Fruit fly (Drosophila melanogaster): ENCODE results near the gene Nrg.

Gene Nrg

DNA sequence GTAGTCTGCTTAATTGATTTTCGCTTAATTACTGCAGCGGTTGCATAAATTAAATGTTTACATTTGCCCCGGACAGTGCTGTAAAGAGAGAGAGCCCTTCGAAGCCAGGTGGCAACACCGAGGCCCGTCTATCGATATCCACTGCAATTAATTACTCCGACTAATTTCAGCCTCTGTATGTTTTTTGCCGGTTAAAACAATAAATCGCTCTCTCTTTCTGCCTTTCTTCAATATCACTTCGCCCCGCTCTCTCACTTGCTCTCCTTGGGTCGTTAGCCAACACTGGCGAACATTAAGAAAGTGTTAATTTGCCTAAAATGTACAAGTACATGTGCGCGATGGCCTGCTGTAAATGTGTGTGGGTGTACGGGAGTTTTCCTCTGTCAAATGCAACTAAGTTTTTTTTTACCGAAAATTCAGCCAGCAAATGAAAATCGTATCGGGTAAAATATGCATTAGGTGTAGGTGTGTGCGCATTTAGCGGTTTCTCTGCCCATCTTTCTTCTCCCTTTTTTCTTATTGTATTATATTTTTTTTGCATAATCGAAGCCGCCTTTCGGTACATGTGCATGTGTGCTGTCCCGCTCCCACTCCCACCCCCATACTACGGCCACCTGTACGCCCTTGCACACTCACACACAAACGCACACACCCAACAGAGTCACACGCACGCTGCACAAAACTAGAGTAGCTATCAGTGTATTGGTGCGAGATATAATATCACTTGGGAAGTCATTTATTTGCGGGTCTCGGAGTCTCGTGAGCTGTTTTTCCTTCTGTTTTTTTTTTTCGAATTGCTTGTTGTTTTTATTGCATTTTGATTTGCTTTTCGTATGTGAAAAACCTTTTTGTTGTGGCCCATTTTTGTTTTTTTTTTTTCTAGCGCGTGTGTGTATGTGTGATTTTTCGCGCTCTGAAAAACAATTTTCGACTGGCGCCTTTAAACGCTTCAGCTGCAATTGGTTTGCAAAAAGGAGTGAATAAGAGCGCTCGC lies 44.5 kb downstream of the Nrg start (continued):
- TF ChIP-seq grn (GFP tag; optimal IDR thresholded peaks at IDR 0.05) (no peak), shn (GFP tag; optimal IDR thresholded peaks at IDR 0.05) (peak; percentile 25), Dll (GFP tag; IDR thresholded peaks at IDR 0.05; ENCODE audit: partially characterized antibody) (peak; percentile 46; the same call in 2 of the 4 replicates), CG2120 (GFP tag; optimal IDR thresholded peaks at IDR 0.05) (peak; percentile 20), CG12942 (GFP tag; optimal IDR thresholded peaks at IDR 0.05) (peak; percentile 7), CG3281 (GFP tag; optimal IDR thresholded peaks at IDR 0.05) (no peak), lilli (GFP tag; optimal IDR thresholded peaks at IDR 0.05) (peak; percentile 29), onecut (GFP tag; IDR thresholded peaks at IDR 0.05) (peak; percentile 14; the same call in 1 of the 2 replicates), sqz (GFP tag; optimal IDR thresholded peaks at IDR 0.05) (peak; percentile 24), CG11695 (GFP tag; IDR thresholded peaks at IDR 0.05) (no peak), CG10209 (GFP tag; optimal IDR thresholded peaks at IDR 0.05) (peak; percentile 20), usp (GFP tag; optimal IDR thresholded peaks at IDR 0.05) (no peak), HLHmδ (GFP tag; optimal IDR thresholded peaks at IDR 0.05) (no peak), CG2712 (tag; optimal IDR thresholded peaks at IDR 0.05) (peak; percentile 0), Hsf (GFP tag; optimal IDR thresholded peaks at IDR 0.05) (peak; percentile 49), CG17359 (tag; optimal IDR thresholded peaks at IDR 0.05) (no peak), pho (GFP tag; optimal IDR thresholded peaks at IDR 0.05) (peak; percentile 15), CG7786 (GFP tag; optimal IDR thresholded peaks at IDR 0.05) (peak; percentile 26), salm (tag; optimal IDR thresholded peaks at IDR 0.05) (no peak), B-H2 (GFP tag; optimal IDR thresholded peaks at IDR 0.05) (peak; percentile 76), CG12391 (tag; optimal IDR thresholded peaks at IDR 0.05) (peak; percentile 39), cas (GFP tag; IDR thresholded peaks at IDR 0.05) (no peak), yki (optimal IDR thresholded peaks at IDR 0.05) (no peak), CG7556 (GFP tag; optimal IDR thresholded peaks at IDR 0.05) (no peak), CG8478 (optimal IDR thresholded peaks at IDR 0.05) (peak; percentile 44), scrt (GFP tag; optimal IDR thresholded peaks at IDR 0.05) (peak; percentile 47), CG10431 (GFP tag; optimal IDR thresholded peaks at IDR 0.05) (no peak), CG4820 (GFP tag; optimal IDR thresholded peaks at IDR 0.05) (peak; percentile 41), bcd (GFP tag; optimal IDR thresholded peaks at IDR 0.05) (no peak), tio (GFP tag; optimal IDR thresholded peaks at IDR 0.05) (no peak), Opbp (GFP tag; IDR thresholded peaks at IDR 0.05; ENCODE audit: partially characterized antibody) (peak; percentile 56; the same call in 1 of the 3 replicates), BEAF-32 (GFP tag; optimal IDR thresholded peaks at IDR 0.05) (peak; percentile 58), sim (GFP tag; IDR thresholded peaks at IDR 0.05) (no peak), MESR4 (GFP tag; optimal IDR thresholded peaks at IDR 0.05) (peak; percentile 12), Fer2 (tag; optimal IDR thresholded peaks at IDR 0.05) (no peak), CG30431 (GFP tag; optimal IDR thresholded peaks at IDR 0.05) (no peak), chinmo (GFP tag; IDR thresholded peaks at IDR 0.05; ENCODE audit: partially characterized antibody) (peak; percentile 68; the same call in 2 of the 4 replicates), vnd (GFP tag; IDR thresholded peaks at IDR 0.05; ENCODE audit: partially characterized antibody) (0 out of 3 replicates have a peak, but pooled peaks have one; percentile 45), Fer3 (tag; optimal IDR thresholded peaks at IDR 0.05) (peak; percentile 9), CG2202 (tag; optimal IDR thresholded peaks at IDR 0.05) (no peak), CG6272 (GFP tag; IDR thresholded peaks at IDR 0.05) (no peak), CG17912 (GFP tag; optimal IDR thresholded peaks at IDR 0.05) (no peak), corto (GFP tag; optimal IDR thresholded peaks at IDR 0.05) (no peak), CG9797 (GFP tag; optimal IDR thresholded peaks at IDR 0.05) (peak; percentile 20), CG9609 (GFP tag; optimal IDR thresholded peaks at IDR 0.05) (no peak), CG15073 (GFP tag; optimal IDR thresholded peaks at IDR 0.05) (no peak), CG16815 (GFP tag; optimal IDR thresholded peaks at IDR 0.05) (no peak), ems (GFP tag; optimal IDR thresholded peaks at IDR 0.05) (peak; percentile 55)
